Fruit fly (Drosophila melanogaster) whole organism, pupa: ENCODE results near the gene Usp1.
A peak's percentile ranks its signal among the peaks of the same experiment; 100 is the strongest.

Experiments
- CG10348 ChIP-seq: fragments of 200-800 bp; sonication (Bioruptor generic); IDR thresholded peaks from 2 replicates; pipeline ENCODE4 v1.3.6; 2022; ENCODE audit warnings: missing biosample characterization, missing genetic modification characterization
- CG14655 ChIP-seq: fragments of 200-800 bp; sonication (Bioruptor generic); optimal IDR thresholded peaks from 3 replicates; lab custom pipeline; 2017; ENCODE audit warnings: mild to moderate bottlenecking, missing biosample characterization, missing genetic modification reagents, missing genetic modification characterization
- CG4496 ChIP-seq: fragments of 200-800 bp; sonication (Bioruptor generic); IDR thresholded peaks from 3 replicates; pipeline ENCODE4 v1.3.6; 2022; ENCODE audit warnings: missing biosample characterization, missing genetic modification characterization
- EcR ChIP-seq: fragments of 200-800 bp; sonication (Bioruptor generic); optimal IDR thresholded peaks from 3 replicates; lab custom pipeline; 2019; ENCODE audit warnings: missing biosample characterization, missing genetic modification characterization, mild to moderate bottlenecking, moderate library complexity, missing genetic modification reagents
- gl ChIP-seq: fragments of 200-800 bp; sonication (Bioruptor generic); optimal IDR thresholded peaks from 2 replicates; lab custom pipeline; 2018; ENCODE audit warnings: missing biosample characterization, mild to moderate bottlenecking, missing genetic modification characterization
- rn ChIP-seq: fragments of 200-800 bp; sonication (Bioruptor generic); IDR thresholded peaks from 2 replicates; pipeline ENCODE4 v1.3.6; 2022; ENCODE audit warnings: missing biosample characterization, missing genetic modification characterization

DNA sequence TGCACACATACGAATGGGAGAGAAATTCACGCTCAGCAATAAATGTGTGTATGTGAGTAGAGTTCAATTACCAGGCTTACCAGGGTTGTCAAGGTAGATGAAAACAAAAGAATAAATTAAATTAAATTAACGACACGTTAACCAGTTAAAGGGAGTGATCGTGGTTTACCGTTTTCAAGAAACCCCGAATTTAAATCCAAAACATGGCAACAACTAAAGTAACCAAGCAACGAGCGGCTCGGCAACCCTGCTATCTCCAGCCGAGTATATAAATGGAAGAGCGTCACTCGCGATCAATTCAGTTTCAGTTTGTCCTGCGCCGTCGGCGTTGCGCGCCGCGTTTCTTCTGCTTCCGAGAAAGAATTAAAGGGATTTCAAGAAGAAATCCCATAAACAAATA is 14.7 kb upstream of the Usp1 start:
- peak; percentile 96 for TF ChIP-seq CG10348
- TF ChIP-seq CG4496 (GFP tag; lab: Robert Waterston, UW), result peak; percentile 100
- peak; percentile 99 for TF ChIP-seq rn (GFP tag; lab: Robert Waterston, UW)
- peak; percentile 99 for TF ChIP-seq EcR (GFP tag; lab: Kevin White, UChicago)
- peak; percentile 100 for TF ChIP-seq CG14655 (GFP tag; lab: Kevin White, UChicago)
- TF ChIP-seq gl, result peak; percentile 99
